Fruit fly (Drosophila melanogaster) whole organism, larva: ENCODE data around the gene barc.

Experiments
- noc ChIP-seq: fragments of 200-800 bp; sonication (Bioruptor generic); optimal IDR thresholded peaks from 3 replicates; lab custom pipeline; 2019; ENCODE audit warnings: missing biosample characterization, mild to moderate bottlenecking, missing genetic modification characterization, moderate library complexity

The barc gene

DNA sequence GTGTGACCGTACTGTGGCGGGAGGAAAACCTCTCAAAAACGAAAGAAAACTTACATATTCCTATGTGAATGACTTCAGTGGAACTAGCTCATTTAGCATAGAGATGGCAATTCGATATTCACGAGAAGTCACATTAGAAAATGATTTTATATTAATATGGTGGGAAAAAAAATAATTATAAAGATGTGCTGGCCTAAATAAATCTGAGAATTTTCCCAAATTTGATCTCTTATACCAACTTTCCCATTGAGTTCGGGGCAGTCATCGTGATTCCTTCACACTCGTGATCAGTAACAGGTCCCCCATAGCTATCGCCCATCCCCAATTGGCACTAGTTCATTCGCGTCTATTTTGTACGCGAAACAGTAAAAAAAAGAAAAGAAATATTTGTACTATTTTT lies at the start of gene barc, which contains the start of gene Aef1:
Gene barc (minus strand): TSS at position 37 of the 400 bp plus-strand sequence.
Gene Aef1 (plus strand): TSS at position 325 of the 400 bp plus-strand sequence.
- TF ChIP-seq noc (tag; lab: Kevin White, UChicago): peak; percentile 71

DNA sequence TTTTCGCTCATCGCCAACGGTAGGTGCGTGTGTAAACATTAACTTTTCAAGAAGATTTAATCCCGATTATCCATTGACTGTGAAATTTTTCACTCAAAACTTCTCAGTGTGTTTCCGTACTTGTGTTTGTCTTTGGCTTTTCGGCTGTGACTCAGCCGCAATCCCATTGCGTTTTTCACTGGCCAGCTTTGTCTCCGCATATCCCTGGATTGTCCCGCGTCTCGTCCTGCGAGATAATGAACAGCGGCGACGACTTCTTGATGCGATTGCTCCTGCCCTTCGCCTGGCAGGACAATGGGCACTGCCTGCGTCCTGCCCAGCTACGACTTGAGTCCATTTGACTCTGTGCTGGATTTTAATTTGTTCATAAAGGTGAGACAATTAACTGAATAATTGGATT lies 49.2 kb upstream of the barc start:
- no peak for TF ChIP-seq noc (tag; lab: Kevin White, UChicago)

DNA sequence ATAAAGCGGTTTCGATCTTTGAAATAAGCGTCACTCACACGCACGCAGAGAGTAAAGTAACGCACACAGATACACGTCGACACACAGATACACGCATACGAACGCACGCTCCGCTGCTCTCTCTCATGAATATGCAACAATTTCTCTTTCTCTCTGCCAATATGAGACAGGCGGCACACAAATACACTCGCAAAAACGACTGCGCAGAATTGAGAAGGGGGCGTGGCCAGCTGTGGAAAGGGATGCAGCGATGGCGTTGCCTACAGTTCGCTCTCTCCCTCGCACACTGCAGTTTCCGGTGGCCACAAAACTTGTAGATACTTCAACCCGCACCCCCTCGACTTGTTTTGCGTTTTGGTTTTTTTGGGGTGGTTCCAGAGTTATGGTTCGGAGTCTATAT lies 46.7 kb upstream of the barc start:
- no peak for TF ChIP-seq noc (tag; lab: Kevin White, UChicago)

DNA sequence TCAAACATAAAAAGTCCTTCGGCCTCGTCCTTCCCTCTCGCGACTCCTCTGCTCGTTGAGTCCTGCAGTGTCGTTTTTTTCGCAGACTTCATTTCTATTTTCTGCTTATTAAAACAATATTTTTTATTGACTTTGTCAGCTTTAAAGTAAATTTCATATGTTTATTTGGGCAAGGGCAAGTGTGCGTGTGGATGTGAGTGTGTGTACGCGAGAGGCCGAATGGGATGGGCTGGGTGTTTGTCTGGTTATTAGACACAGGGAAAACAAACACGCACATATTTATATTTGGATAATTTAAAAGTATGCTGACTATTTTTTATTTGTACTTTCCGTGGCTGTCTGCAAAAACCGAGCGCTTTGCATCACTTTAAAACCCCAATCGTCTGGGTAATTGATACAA lies 44.9 kb upstream of the barc start:
- TF ChIP-seq noc (tag; lab: Kevin White, UChicago): no peak

DNA sequence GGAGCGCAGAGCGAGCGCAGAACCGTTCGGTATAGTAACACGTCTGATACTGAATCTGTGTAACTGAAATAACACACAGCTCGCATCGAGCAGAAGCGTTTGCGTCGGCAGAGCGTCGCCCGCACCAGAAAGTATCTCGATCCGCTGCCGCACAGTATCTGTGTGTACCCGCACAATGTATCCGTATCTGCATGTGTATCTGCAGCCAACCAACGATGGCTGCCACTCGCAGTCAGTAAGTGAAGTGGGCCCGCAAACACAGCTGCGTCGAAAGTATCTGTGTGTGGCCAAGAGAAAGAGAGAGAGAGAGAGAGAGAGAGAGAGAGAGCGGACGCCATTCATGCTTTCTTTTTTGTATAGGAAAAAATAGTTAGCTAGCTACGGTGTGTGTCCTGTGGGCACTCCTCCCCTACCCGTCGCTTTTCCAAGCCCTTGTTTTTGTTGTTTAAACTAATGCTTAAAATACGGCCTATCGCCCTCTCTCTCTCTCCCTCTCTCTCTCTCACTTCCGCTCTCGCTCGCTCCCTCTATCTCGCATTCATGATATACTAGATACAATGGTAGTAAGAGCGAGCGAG lies 43.6 kb upstream of the barc start, which contains the start of gene croc:
Gene croc (minus strand): TSS at position 51 of the 578 bp plus-strand sequence.
- TF ChIP-seq noc (tag; lab: Kevin White, UChicago): no peak

DNA sequence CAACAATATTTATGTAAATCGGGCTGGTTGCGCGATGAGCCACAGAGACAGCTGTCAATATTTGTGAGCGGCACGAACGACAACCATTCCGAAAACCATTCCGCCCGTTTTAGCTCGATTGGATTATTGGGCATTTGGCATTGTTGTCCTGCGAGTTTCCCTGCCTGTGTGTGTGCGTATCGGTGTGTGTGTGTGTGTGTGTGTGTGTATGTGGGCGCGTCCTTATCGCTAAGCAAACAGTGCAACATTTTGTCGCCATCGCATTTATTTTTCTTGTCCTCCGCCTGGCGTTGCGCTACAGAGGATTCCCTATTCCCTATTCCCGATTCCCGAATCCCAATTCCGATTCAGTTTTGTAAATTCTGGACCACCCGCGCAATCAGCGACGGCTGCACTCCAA lies 39.0 kb upstream of the barc start:
- no peak for TF ChIP-seq noc (tag; lab: Kevin White, UChicago)

DNA sequence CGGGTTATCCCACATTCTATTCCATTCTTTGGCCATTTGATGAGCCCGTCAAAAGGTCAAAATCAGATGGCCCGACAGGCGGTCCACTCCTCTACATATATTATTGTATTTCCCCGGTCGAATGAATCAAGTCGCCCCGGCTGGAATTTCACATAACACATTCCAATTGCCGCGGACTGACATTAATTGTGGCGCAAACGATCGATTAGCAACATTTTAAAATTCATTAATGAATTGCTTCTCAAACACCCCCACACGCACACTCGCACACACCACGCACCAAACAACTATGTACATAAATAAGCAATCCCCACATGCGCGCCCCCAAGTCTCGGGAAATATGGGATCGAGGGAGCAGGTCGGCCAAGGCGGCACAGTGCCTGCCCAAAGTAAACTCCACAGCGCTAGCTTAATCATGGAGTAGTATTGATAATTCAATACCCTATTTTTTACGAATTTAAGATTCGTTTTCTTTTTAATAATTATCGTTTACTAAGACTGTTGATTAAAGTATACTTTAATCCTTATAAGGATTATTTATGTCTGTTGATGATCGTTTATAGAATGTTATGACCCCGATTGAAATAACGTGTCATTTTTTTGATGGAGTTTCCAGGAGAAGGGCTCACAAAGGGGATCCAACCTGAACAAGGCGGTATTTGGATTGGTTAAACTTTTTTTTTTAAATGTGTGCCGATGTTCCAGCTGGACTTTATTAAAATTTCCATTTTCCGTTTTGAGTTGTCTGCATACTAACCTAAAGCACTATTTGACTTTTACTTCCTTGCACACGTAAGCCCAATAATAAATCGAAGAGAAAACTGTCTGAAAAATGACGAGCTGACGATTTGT lies 32.6 kb upstream of the barc start:
- no peak for TF ChIP-seq noc (tag; lab: Kevin White, UChicago)

DNA sequence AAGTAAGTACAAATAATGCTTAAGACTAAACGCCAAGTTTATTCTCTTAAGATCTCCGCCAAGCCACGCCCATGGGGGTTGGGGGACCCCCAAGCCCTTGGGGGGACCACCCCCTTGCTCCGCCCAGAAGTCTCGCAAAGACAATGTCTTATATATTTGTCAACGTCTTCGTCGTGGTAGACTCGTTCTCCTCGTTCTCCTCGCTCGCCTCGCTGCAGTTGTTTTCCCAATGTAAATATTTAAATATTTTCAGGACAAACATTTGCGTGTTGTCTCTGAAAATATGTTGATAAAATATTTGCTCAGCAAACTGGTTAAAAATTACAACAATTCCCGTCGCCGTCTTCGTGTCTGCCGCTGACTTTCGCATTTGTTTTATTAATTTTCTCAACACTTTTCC lies 31.3 kb upstream of the barc start:
- TF ChIP-seq noc (tag; lab: Kevin White, UChicago): no peak

DNA sequence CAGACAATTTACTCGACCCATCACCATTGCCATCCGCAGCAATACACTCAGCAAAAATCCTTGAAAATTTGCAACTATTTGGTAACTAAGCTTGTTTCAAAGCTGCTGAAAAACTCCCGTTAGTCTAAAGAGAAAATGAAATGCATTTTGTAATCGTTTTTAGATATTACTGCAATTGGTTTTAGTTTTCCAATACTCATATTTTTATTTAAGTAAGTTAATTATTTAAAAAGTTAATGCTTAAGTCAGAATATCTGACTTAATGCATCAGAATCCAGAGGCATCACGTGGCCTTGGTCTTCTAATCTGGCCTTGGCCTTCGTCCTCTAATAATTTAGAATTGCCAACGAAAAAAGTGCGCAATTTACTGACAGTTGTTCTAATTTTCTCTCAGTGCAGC lies 29.9 kb upstream of the barc start:
- no peak for TF ChIP-seq noc (tag; lab: Kevin White, UChicago)

DNA sequence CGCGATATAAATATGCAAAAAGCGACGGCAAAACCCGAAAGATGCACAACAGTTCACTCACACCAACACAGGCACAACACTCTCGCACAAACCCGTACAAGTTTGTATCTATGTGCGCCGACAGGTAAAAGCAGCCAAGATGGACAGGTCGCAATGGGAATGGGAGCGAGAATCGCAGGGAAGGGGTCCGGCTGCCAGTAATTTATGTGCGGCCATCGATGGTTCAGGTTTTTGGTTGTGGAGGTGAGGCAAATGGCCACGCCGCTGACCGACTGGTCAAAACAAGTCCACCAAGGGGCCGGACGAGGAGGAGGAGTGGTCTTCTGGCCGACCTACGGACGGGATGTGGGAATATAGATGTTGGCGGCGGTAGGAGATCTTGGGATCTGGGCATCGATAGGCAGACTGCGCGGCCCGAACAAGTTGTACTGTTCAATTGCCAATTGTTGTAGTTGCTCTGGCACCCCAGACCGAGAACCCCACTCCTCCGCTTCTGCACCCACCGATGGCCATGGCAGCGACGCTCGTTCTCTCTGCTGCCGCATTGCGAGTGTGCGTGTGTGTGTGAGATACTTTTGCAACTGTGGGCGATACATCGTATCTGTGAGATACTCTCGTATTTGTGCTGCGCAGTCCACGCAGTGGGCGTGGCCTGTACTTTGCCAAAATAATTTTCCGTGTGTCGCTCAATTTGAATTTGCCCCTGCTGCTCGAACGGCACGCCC lies 27.4 kb upstream of the barc start:
- no peak for TF ChIP-seq noc (tag; lab: Kevin White, UChicago)

DNA sequence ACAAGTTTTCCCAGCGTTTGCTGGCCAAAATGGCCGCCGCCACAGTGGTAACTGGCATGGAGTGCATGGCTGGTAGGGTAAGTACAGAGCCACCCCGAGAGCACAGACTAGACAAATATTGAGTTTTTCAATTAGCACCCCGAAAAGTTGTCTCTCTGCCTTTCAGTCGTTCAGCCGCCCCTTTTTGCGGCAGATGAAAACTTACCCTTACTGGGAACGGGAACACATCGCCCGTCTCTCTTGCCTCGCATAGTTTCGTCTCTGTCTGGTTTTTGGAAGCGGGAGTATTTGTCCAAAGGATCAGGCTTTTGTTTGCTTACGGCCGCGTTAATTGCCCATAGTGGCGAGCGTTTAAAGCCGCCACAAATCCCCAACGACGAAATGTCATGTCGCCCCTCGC lies 25.8 kb upstream of the barc start:
- no peak for TF ChIP-seq noc (tag; lab: Kevin White, UChicago)

DNA sequence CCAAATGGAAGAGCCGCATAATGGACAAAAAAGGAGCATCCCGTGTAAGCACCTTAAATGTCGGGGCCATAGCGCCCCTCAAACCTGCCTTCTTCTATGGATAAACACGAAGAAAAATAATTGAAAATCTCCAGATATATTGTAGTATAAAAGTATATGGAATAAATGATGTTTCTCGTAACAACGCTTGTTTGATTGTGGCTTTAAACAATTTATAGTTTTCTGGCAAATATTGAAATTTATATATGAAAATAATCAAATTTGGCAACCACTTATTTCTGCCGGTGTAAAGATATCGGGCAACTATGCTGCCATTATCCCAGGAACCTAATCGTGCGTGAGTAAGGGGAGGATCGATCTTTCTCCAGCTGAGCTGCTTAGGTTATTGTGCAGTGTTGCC lies 22.3 kb upstream of the barc start:
- no peak for TF ChIP-seq noc (tag; lab: Kevin White, UChicago)

DNA sequence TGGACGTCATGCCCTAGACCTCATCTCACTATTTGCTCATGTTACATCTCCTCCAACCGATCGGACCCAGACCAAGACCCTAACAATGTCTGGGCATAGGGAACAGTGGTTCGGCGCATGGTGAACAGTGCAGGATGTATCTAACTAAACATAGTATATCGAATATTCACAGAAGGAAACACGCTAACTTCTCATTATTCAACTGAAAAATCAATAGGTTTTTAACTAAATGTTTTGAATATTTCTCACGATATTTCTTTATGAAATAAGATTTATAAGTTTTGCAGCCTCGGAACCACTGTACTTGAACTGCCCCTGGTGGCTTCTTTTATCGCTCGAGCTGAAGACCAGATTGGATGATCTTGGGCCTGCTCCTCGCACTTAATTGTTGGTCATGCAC lies 20.7 kb upstream of the barc start:
- no peak for TF ChIP-seq noc (tag; lab: Kevin White, UChicago)

DNA sequence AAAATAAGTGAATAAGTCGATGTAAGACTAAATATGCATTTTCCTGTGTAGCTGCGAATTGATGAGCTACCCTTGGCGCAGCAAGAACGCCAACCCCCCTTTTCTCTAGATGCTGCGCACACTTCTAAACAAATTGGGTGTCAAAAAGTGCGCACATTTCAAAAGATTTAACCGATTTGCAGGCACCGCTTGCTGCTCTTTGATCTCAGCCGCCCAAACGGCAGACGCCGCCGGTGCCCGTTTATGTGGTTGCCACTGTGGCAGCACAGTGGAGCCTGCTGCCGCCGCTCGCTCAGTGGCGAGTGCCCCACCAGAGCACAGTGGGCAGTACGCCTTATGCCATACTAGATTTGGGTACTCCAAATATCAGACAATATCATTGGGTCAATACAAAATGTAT lies 17.6 kb upstream of the barc start:
- TF ChIP-seq noc (tag; lab: Kevin White, UChicago): no peak

DNA sequence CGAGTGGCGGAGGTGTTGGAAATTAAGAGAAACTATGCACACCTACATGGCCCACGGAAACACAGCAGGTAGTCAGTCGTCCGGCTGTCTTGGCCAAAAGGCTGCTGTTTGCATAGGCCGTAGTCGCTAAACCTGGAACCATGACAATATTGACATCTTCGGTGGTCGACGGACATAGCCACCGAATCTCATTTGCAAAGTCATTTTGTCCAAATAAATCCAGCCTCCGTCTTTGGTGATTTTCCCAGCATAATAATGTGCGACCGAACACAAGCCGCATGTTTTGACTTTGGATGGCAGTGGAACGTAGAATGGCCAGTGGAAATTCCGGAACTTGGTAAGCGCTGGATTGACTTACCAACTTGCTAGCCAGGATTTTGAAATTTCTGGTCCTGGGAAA lies 16.4 kb upstream of the barc start:
- no peak for TF ChIP-seq noc (tag; lab: Kevin White, UChicago)

DNA sequence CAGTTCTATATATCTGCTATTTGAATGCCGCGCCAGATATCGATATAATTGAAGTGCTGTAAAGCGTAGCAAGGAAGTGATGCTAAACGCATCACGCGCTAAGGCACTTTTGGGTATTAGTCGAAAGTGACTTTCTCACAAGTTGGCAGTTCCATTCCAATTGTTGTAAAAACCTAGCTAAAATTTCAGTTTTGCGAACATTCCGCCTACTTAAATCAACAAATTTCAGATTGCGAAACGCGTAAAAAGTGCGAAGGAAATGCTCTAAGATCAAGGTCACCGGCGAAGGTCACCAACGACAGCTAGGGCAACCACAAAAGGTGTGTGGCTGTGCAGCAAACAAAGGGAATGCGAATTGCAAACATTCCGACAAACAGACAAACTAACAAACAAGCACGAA lies 12.8 kb upstream of the barc start, which contains the start of gene Syx7:
Gene Syx7 (plus strand): TSS at position 131 of the 400 bp plus-strand sequence.
- TF ChIP-seq noc (tag; lab: Kevin White, UChicago): no peak
